Fruit fly (Drosophila melanogaster) whole organism, embryonic: Measurements from ENCODE around the gene udt.

ENCODE experiments used
- CG10543 ChIP-seq: fragments of 200-800 bp; sonication (Bioruptor generic); optimal IDR thresholded peaks from 3 replicates; lab custom pipeline; 2017; ENCODE audit warnings: missing biosample characterization, mild to moderate bottlenecking, missing genetic modification characterization, moderate library complexity
- CG11247 ChIP-seq: fragments of 200-800 bp; sonication (Bioruptor generic); IDR thresholded peaks from 2 replicates; pipeline ENCODE4 v1.3.6; 2022; ENCODE audit warnings: missing biosample characterization, missing genetic modification characterization
- CG11560 ChIP-seq: fragments of 200-800 bp; sonication (Bioruptor generic); IDR thresholded peaks from 3 replicates; pipeline ENCODE4 v1.3.6; 2022; ENCODE audit warnings: missing biosample characterization, missing genetic modification characterization
- CG12155 ChIP-seq: fragments of 200-800 bp; sonication (Bioruptor generic); optimal IDR thresholded peaks from 3 replicates; lab custom pipeline; 2016; ENCODE audit warnings: missing biosample characterization, missing genetic modification characterization
- CG12236 ChIP-seq: fragments of 200-800 bp; sonication (Bioruptor generic); optimal IDR thresholded peaks from 2 replicates; lab custom pipeline; 2016; ENCODE audit warnings: missing biosample characterization, missing genetic modification characterization
- CG13296 ChIP-seq: fragments of 200-800 bp; sonication (Bioruptor generic); optimal IDR thresholded peaks from 3 replicates; lab custom pipeline; 2018; ENCODE audit warnings: missing biosample characterization, mild to moderate bottlenecking, missing genetic modification characterization
- CG14441 ChIP-seq: fragments of 200-800 bp; sonication (Bioruptor generic); IDR thresholded peaks from 2 replicates; pipeline ENCODE4 v1.3.6; 2022; ENCODE audit warnings: missing biosample characterization, missing genetic modification characterization
- CG31224 ChIP-seq: fragments of 200-800 bp; sonication (Bioruptor generic); IDR thresholded peaks from 2 replicates; pipeline ENCODE4 v1.3.6; 2022; ENCODE audit warnings: missing biosample characterization, missing genetic modification characterization
- CG31365 ChIP-seq: fragments of 200-800 bp; sonication (Bioruptor generic); optimal IDR thresholded peaks from 2 replicates; lab custom pipeline; 2018; ENCODE audit warnings: missing biosample characterization, mild to moderate bottlenecking, missing genetic modification characterization
- CG34224 ChIP-seq: fragments of 200-800 bp; sonication (Bioruptor generic); IDR thresholded peaks from 3 replicates; pipeline ENCODE4 v1.3.6; 2022; ENCODE audit warnings: missing biosample characterization, missing genetic modification characterization; ENCODE audit not compliant: partially characterized antibody
- CG34376 ChIP-seq: fragments of 200-800 bp; sonication (Bioruptor generic); optimal IDR thresholded peaks from 2 replicates; lab custom pipeline; 2018; ENCODE audit warnings: missing biosample characterization, mild to moderate bottlenecking, missing genetic modification characterization
- CG4328 ChIP-seq: fragments of 200-800 bp; sonication (Bioruptor generic); optimal IDR thresholded peaks from 3 replicates; lab custom pipeline; 2017; ENCODE audit warnings: missing biosample characterization, missing genetic modification reagents, missing genetic modification characterization
- CG43689 ChIP-seq: fragments of 200-800 bp; sonication (Bioruptor generic); IDR thresholded peaks from 2 replicates; pipeline ENCODE4 v1.3.6; 2022; ENCODE audit warnings: missing biosample characterization, missing genetic modification characterization
- CG5953 ChIP-seq: fragments of 200-800 bp; sonication (Bioruptor generic); IDR thresholded peaks from 2 replicates; pipeline ENCODE4 v1.3.6; 2022; ENCODE audit warnings: missing biosample characterization, missing genetic modification characterization
- CG7357 ChIP-seq: fragments of 200-800 bp; sonication (Bioruptor generic); IDR thresholded peaks from 3 replicates; pipeline ENCODE4 v1.3.6; 2022; ENCODE audit warnings: missing biosample characterization, missing genetic modification characterization
- CTCF ChIP-seq: fragments of 200-800 bp; sonication (Bioruptor generic); optimal IDR thresholded peaks from 2 replicates; lab custom pipeline; 2017; ENCODE audit warnings: missing biosample characterization, mild to moderate bottlenecking, missing genetic modification characterization, moderate library complexity
- CkIIα-i1 ChIP-seq: fragments of 200-800 bp; sonication (Bioruptor generic); IDR thresholded peaks from 2 replicates; pipeline ENCODE4 v1.3.6; 2022; ENCODE audit warnings: missing biosample characterization, missing genetic modification characterization
- Dip2 ChIP-seq: fragments of 200-800 bp; sonication (Bioruptor generic); IDR thresholded peaks from 2 replicates; pipeline ENCODE4 v1.3.6; 2022; ENCODE audit warnings: missing biosample characterization, missing genetic modification characterization
- Doc2 ChIP-seq: fragments of 200-800 bp; sonication (Bioruptor generic); IDR thresholded peaks from 2 replicates; pipeline ENCODE4 v1.3.6; 2022; ENCODE audit warnings: missing biosample characterization, missing genetic modification characterization
- Jarid2 ChIP-seq: fragments of 200-800 bp; sonication (Bioruptor generic); optimal IDR thresholded peaks from 3 replicates; lab custom pipeline; 2017; ENCODE audit warnings: mild to moderate bottlenecking, missing biosample characterization, missing genetic modification reagents, missing genetic modification characterization
- MBD-R2 ChIP-seq: fragments of 200-800 bp; sonication (Bioruptor generic); IDR thresholded peaks from 2 replicates; pipeline ENCODE4 v1.3.6; 2022; ENCODE audit warnings: missing biosample characterization, missing genetic modification characterization
- MTF-1 ChIP-seq: fragments of 200-800 bp; sonication (Bioruptor generic); optimal IDR thresholded peaks from 2 replicates; lab custom pipeline; 2018; ENCODE audit warnings: missing biosample characterization, mild to moderate bottlenecking, missing genetic modification characterization, borderline replicate concordance
- Mad ChIP-seq: fragments of 200-800 bp; sonication (Bioruptor generic); optimal IDR thresholded peaks from 2 replicates; lab custom pipeline; 2016; ENCODE audit warnings: missing biosample characterization, missing genetic modification characterization
- Med ChIP-seq: fragments of 200-800 bp; sonication (Bioruptor generic); peaks from one replicate; lab custom pipeline; 2016; ENCODE audit warnings: missing biosample characterization, missing genetic modification characterization, mild to moderate bottlenecking, inconsistent platforms, moderate library complexity
- Nf-YB ChIP-seq: fragments of 200-800 bp; sonication (Bioruptor generic); optimal IDR thresholded peaks from 3 replicates; lab custom pipeline; 2019; ENCODE audit warnings: missing biosample characterization, mild to moderate bottlenecking, missing genetic modification characterization, moderate library complexity
- Rfx ChIP-seq: fragments of 200-800 bp; sonication (Bioruptor generic); IDR thresholded peaks from 2 replicates; pipeline ENCODE4 v1.3.6; 2022; ENCODE audit warnings: missing biosample characterization, missing genetic modification characterization
- Scr ChIP-seq: fragments of 200-800 bp; sonication (Bioruptor generic); IDR thresholded peaks from 2 replicates; pipeline ENCODE4 v1.3.6; 2022; ENCODE audit warnings: missing biosample characterization, missing genetic modification characterization; ENCODE audit not compliant: partially characterized antibody
- Vsx1 ChIP-seq: fragments of 200-800 bp; sonication (Bioruptor generic); optimal IDR thresholded peaks from 2 replicates; lab custom pipeline; 2017; ENCODE audit warnings: missing biosample characterization, mild to moderate bottlenecking, missing genetic modification characterization, missing genetic modification reagents
- ac ChIP-seq: fragments of 200-800 bp; sonication (Bioruptor generic); optimal IDR thresholded peaks from 3 replicates; lab custom pipeline; 2017; ENCODE audit warnings: missing biosample characterization, mild to moderate bottlenecking, missing genetic modification characterization
- chm ChIP-seq: fragments of 200-800 bp; sonication (Bioruptor generic); IDR thresholded peaks from 2 replicates; pipeline ENCODE4 v1.3.6; 2022; ENCODE audit warnings: missing biosample characterization, missing genetic modification characterization
- crc ChIP-seq: fragments of 200-800 bp; sonication (Bioruptor generic); optimal IDR thresholded peaks from 2 replicates; lab custom pipeline; 2016; ENCODE audit warnings: missing biosample characterization, missing genetic modification characterization
- dpn ChIP-seq, 2 experiments: fragments of 200-800 bp; sonication (Bioruptor generic); optimal IDR thresholded peaks; 3 replicates each; lab custom pipeline; 2016; ENCODE audit warnings: missing biosample characterization in 2 of 2, missing genetic modification characterization in 2 of 2
- eyg ChIP-seq: fragments of 200-800 bp; sonication (Bioruptor generic); optimal IDR thresholded peaks from 3 replicates; lab custom pipeline; 2016; ENCODE audit warnings: missing biosample characterization, missing genetic modification characterization
- fd64A ChIP-seq: fragments of 200-800 bp; sonication (Bioruptor generic); optimal IDR thresholded peaks from 3 replicates; lab custom pipeline; 2018; ENCODE audit warnings: missing biosample characterization, mild to moderate bottlenecking, missing genetic modification characterization
- gcm2 ChIP-seq: fragments of 200-800 bp; sonication (Bioruptor generic); optimal IDR thresholded peaks from 2 replicates; lab custom pipeline; 2016; ENCODE audit warnings: missing biosample characterization, missing genetic modification characterization
- gro ChIP-seq: fragments of 200-800 bp; sonication (Bioruptor generic); optimal IDR thresholded peaks from 2 replicates; lab custom pipeline; 2016; ENCODE audit warnings: missing biosample characterization, missing genetic modification characterization
- kay ChIP-seq: fragments of 200-800 bp; sonication (Bioruptor generic); optimal IDR thresholded peaks from 2 replicates; lab custom pipeline; 2016; ENCODE audit warnings: missing biosample characterization, missing genetic modification characterization
- knrl ChIP-seq: fragments of 200-800 bp; sonication (Bioruptor generic); IDR thresholded peaks from 3 replicates; pipeline ENCODE4 v1.3.6; 2022; ENCODE audit warnings: missing biosample characterization, missing genetic modification characterization; ENCODE audit not compliant: partially characterized antibody
- nerfin-2 ChIP-seq: fragments of 200-800 bp; sonication (Bioruptor generic); IDR thresholded peaks from 2 replicates; pipeline ENCODE4 v1.3.6; 2022; ENCODE audit warnings: missing biosample characterization, missing genetic modification characterization; ENCODE audit not compliant: partially characterized antibody
- pb ChIP-seq: fragments of 200-800 bp; sonication (Bioruptor generic); optimal IDR thresholded peaks from 3 replicates; lab custom pipeline; 2016; ENCODE audit warnings: missing biosample characterization, missing genetic modification characterization
- pita ChIP-seq: fragments of 200-800 bp; sonication (Bioruptor generic); optimal IDR thresholded peaks from 2 replicates; lab custom pipeline; 2017; ENCODE audit warnings: missing biosample characterization, mild to moderate bottlenecking, missing genetic modification characterization
- ranshi ChIP-seq: fragments of 200-800 bp; sonication (Bioruptor generic); IDR thresholded peaks from 2 replicates; pipeline ENCODE4 v1.3.6; 2022; ENCODE audit warnings: missing biosample characterization, missing genetic modification characterization
- salm ChIP-seq: fragments of 200-800 bp; sonication (Bioruptor generic); optimal IDR thresholded peaks from 2 replicates; lab custom pipeline; 2018; ENCODE audit warnings: missing biosample characterization, mild to moderate bottlenecking, missing genetic modification characterization
- schlank ChIP-seq: fragments of 200-800 bp; sonication (Bioruptor generic); optimal IDR thresholded peaks from 2 replicates; lab custom pipeline; 2018; ENCODE audit warnings: missing biosample characterization, mild to moderate bottlenecking, missing genetic modification characterization
- seq ChIP-seq: fragments of 200-800 bp; sonication (Bioruptor generic); IDR thresholded peaks from 2 replicates; pipeline ENCODE4 v1.3.6; 2022; ENCODE audit warnings: missing biosample characterization, missing genetic modification characterization
- sqz ChIP-seq: fragments of 200-800 bp; sonication (Bioruptor generic); optimal IDR thresholded peaks from 3 replicates; lab custom pipeline; 2018; ENCODE audit warnings: missing biosample characterization, mild to moderate bottlenecking, missing genetic modification characterization
- stwl ChIP-seq: fragments of 200-800 bp; sonication (Bioruptor generic); optimal IDR thresholded peaks from 3 replicates; lab custom pipeline; 2018; ENCODE audit warnings: missing biosample characterization, mild to moderate bottlenecking, missing genetic modification characterization, moderate library complexity
- tna ChIP-seq: fragments of 200-800 bp; sonication (Bioruptor generic); IDR thresholded peaks from 2 replicates; pipeline ENCODE4 v1.3.6; 2022; ENCODE audit warnings: missing biosample characterization, missing genetic modification characterization; ENCODE audit not compliant: partially characterized antibody
- trem ChIP-seq: fragments of 200-800 bp; optimal IDR thresholded peaks from 3 replicates; lab custom pipeline; 2019; ENCODE audit warnings: missing biosample characterization, mild to moderate bottlenecking, missing genetic modification characterization, moderate library complexity
- unc-4 ChIP-seq: fragments of 200-800 bp; sonication (Bioruptor generic); IDR thresholded peaks from 2 replicates; pipeline ENCODE4 v1.3.6; 2022; ENCODE audit warnings: missing biosample characterization, missing genetic modification characterization; ENCODE audit not compliant: partially characterized antibody

Gene udt

DNA sequence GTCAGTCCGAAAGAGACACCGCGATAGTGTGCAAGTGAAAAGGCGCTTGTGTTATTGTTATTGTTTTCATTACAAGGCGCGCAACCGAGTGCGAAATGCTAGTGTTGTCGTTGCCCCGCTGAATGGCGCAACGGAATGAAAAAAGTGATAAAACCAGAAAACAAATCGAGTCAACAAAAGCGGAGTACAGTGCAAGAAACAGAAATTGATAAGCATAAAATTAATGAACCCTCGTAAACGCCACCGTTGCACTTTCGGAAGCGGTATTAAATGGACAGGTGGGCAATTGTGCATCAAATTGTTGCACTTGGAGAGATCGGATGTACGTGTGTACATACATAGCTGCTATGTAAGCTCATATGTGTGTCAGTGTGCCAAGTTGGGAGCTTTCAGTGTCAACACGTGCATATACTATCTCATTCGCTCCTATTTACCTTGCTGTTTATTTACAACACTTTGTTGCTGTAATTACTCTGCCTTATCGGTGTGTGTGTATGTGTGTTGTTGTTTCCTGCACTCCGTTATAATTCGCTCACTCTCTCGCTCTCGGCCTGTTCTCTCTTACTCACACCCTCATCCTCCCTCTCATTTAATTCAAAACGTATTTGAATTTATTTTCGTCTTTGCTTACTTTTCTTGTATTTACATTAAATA, 39.6 kb downstream of the udt start (continued):
- TF ChIP-seq MBD-R2 (GFP tag; lab: Robert Waterston, UW) (no peak), kay (GFP tag; lab: Kevin White, UChicago) (peak; percentile 41), schlank (tag; lab: Kevin White, UChicago) (peak; percentile 32), Rfx (GFP tag; lab: Robert Waterston, UW) (peak; percentile 58; the same call in 1 of the 2 replicates), trem (peak; percentile 9), eyg (peak; percentile 75), seq (GFP tag; lab: Robert Waterston, UW) (peak; percentile 38; the same call in 1 of the 2 replicates), ac (GFP tag; lab: Kevin White, UChicago) (no peak), CTCF (no peak), sqz (GFP tag; lab: Kevin White, UChicago) (peak; percentile 49), crc (GFP tag; lab: Kevin White, UChicago) (no peak), CG13296 (GFP tag; lab: Kevin White, UChicago) (peak; percentile 71), CG12236 (GFP tag; lab: Kevin White, UChicago) (peak; percentile 45), CkIIα-i1 (GFP tag; lab: Robert Waterston, UW) (no peak; the same call in 1 of the 2 replicates), CG11560 (tag; lab: Robert Waterston, UW) (no peak), dpn (GFP tag; optimal IDR thresholded peaks at IDR 0.05; lab: Kevin White, UChicago) (no peak), CG43689 (GFP tag; lab: Robert Waterston, UW) (no peak), Mad (GFP tag; lab: Kevin White, UChicago) (no peak), MTF-1 (GFP tag; lab: Kevin White, UChicago) (peak; percentile 95), gro (GFP tag; lab: Kevin White, UChicago) (no peak), CG14441 (GFP tag; lab: Robert Waterston, UW) (peak; percentile 43; the same call in 1 of the 2 replicates), CG34224 (GFP tag; lab: Robert Waterston, UW) (no peak), pita (GFP tag; lab: Kevin White, UChicago) (no peak), CG7357 (GFP tag; lab: Robert Waterston, UW) (no peak), Vsx1 (GFP tag; lab: Kevin White, UChicago) (peak; percentile 52), nerfin-2 (GFP tag; lab: Robert Waterston, UW) (no peak), CG34376 (peak; percentile 88), Doc2 (GFP tag; lab: Robert Waterston, UW) (no peak), CG10543 (peak; percentile 44), CG4328 (GFP tag; lab: Kevin White, UChicago) (peak; percentile 83), Jarid2 (peak; percentile 38), CG5953 (GFP tag; lab: Robert Waterston, UW) (peak; percentile 54; the same call in 1 of the 2 replicates), salm (tag; lab: Kevin White, UChicago) (no peak), Scr (GFP tag; lab: Robert Waterston, UW) (no peak), Med (GFP tag; lab: Kevin White, UChicago) (peak; percentile 97), knrl (GFP tag; lab: Robert Waterston, UW) (no peak), chm (GFP tag; lab: Robert Waterston, UW) (0 out of 2 replicates have a peak, but pooled peaks have one; percentile 58), CG31365 (tag; lab: Kevin White, UChicago) (peak; percentile 82), stwl (no peak), fd64A (GFP tag; lab: Kevin White, UChicago) (peak; percentile 85), Nf-YB (GFP tag; lab: Kevin White, UChicago) (no peak), CG31224 (0 out of 2 replicates have a peak, but pooled peaks have one; percentile 25), CG12155 (GFP tag; lab: Kevin White, UChicago) (no peak), ranshi (GFP tag; lab: Robert Waterston, UW) (peak; percentile 61; the same call in 1 of the 2 replicates), unc-4 (no peak), pb (GFP tag; lab: Kevin White, UChicago) (peak; percentile 73), tna (no peak), Dip2 (GFP tag; lab: Robert Waterston, UW) (no peak), gcm2 (no peak), CG11247 (GFP tag; lab: Robert Waterston, UW) (no peak)
